Fruit fly (Drosophila melanogaster) whole organism, adult: ENCODE data around the gene ND-B14.5B.

Experiments
- CG11617 ChIP-seq: fragments of 200-800 bp; sonication (Bioruptor generic); optimal IDR thresholded peaks from 2 replicates; lab custom pipeline; 2017; ENCODE audit warnings: mild to moderate bottlenecking, missing biosample characterization, missing genetic modification reagents, missing genetic modification characterization
- CG12768 ChIP-seq: fragments of 200-800 bp; sonication (Bioruptor generic); optimal IDR thresholded peaks from 2 replicates; lab custom pipeline; 2017; ENCODE audit warnings: missing biosample characterization, missing genetic modification characterization, mild to moderate bottlenecking, moderate library complexity, missing genetic modification reagents
- CG14711 ChIP-seq: fragments of 200-800 bp; sonication (Bioruptor generic); optimal IDR thresholded peaks from 2 replicates; lab custom pipeline; 2018; ENCODE audit warnings: missing biosample characterization, mild to moderate bottlenecking, missing genetic modification characterization, moderate library complexity
- CG1620 ChIP-seq: fragments of 200-800 bp; sonication (Bioruptor generic); optimal IDR thresholded peaks from 2 replicates; lab custom pipeline; 2016; ENCODE audit warnings: missing biosample characterization, missing genetic modification characterization
- CG33017 ChIP-seq: fragments of 200-800 bp; sonication (Bioruptor generic); optimal IDR thresholded peaks from 2 replicates; lab custom pipeline; 2018; ENCODE audit warnings: missing biosample characterization, mild to moderate bottlenecking, missing genetic modification characterization, moderate library complexity
- CG5204 ChIP-seq: fragments of 200-800 bp; sonication (Bioruptor generic); optimal IDR thresholded peaks from 2 replicates; lab custom pipeline; 2016; ENCODE audit warnings: missing biosample characterization, missing genetic modification characterization
- CG7045 ChIP-seq: fragments of 200-800 bp; sonication (Bioruptor generic); optimal IDR thresholded peaks from 2 replicates; lab custom pipeline; 2017; ENCODE audit warnings: missing biosample characterization, mild to moderate bottlenecking, missing genetic modification characterization
- CG7101 ChIP-seq: fragments of 200-800 bp; sonication (Bioruptor generic); optimal IDR thresholded peaks from 2 replicates; lab custom pipeline; 2018; ENCODE audit warnings: missing biosample characterization, mild to moderate bottlenecking, missing genetic modification characterization, moderate library complexity
- Clk ChIP-seq: fragments of 200-800 bp; sonication (Bioruptor generic); optimal IDR thresholded peaks from 2 replicates; lab custom pipeline; 2017; ENCODE audit warnings: missing biosample characterization, missing genetic modification characterization
- Crg-1 ChIP-seq: fragments of 200-800 bp; sonication (Bioruptor generic); optimal IDR thresholded peaks from 2 replicates; lab custom pipeline; 2016; ENCODE audit warnings: missing biosample characterization, missing genetic modification characterization
- Hr96 ChIP-seq: fragments of 200-800 bp; sonication (Bioruptor generic); optimal IDR thresholded peaks from 2 replicates; lab custom pipeline; 2016; ENCODE audit warnings: missing biosample characterization, missing genetic modification characterization
- Mnt ChIP-seq: fragments of 200-800 bp; sonication (Bioruptor generic); optimal IDR thresholded peaks from 2 replicates; lab custom pipeline; 2016; ENCODE audit warnings: missing biosample characterization, mild to moderate bottlenecking, missing genetic modification characterization
- bab1 ChIP-seq: fragments of 200-800 bp; sonication (Bioruptor generic); optimal IDR thresholded peaks from 3 replicates; lab custom pipeline; 2019; ENCODE audit warnings: missing biosample characterization, mild to moderate bottlenecking, missing genetic modification characterization, moderate library complexity
- cic ChIP-seq: fragments of 200-800 bp; sonication (Bioruptor generic); optimal IDR thresholded peaks from 2 replicates; lab custom pipeline; 2017; ENCODE audit warnings: missing biosample characterization, mild to moderate bottlenecking, missing genetic modification characterization, moderate library complexity
- cnc ChIP-seq, 2 experiments: fragments of >200 bp; optimal IDR thresholded peaks; 2 replicates each; lab custom pipeline; 2017
- kay ChIP-seq: fragments of 200-800 bp; sonication (Bioruptor generic); peaks from one replicate; lab custom pipeline; 2016; ENCODE audit warnings: missing biosample characterization, missing genetic modification characterization, borderline replicate concordance
- ovo ChIP-seq: fragments of 200-800 bp; sonication (Bioruptor generic); optimal IDR thresholded peaks from 2 replicates; lab custom pipeline; 2016; ENCODE audit warnings: missing biosample characterization, missing genetic modification characterization
- pad ChIP-seq: fragments of 200-800 bp; sonication (Bioruptor generic); optimal IDR thresholded peaks from 3 replicates; lab custom pipeline; 2017; ENCODE audit warnings: missing biosample characterization, missing genetic modification characterization, mild to moderate bottlenecking, moderate library complexity, missing genetic modification reagents
- tj ChIP-seq: fragments of 200-800 bp; sonication (Bioruptor generic); optimal IDR thresholded peaks from 3 replicates; lab custom pipeline; 2017; ENCODE audit warnings: missing biosample characterization, mild to moderate bottlenecking, missing genetic modification characterization, moderate library complexity
- toe ChIP-seq: fragments of 200-800 bp; sonication (Bioruptor generic); optimal IDR thresholded peaks from 2 replicates; lab custom pipeline; 2016; ENCODE audit warnings: missing biosample characterization, missing genetic modification characterization

Gene ND-B14.5B

dm6 chr2L:3124500-3124977, 21.1 kb downstream of the ND-B14.5B start:
- TF ChIP-seq cnc (optimal IDR thresholded peaks at IDR 0.05; lab: Kevin White, UChicago) (peak in 1 of 2 experiments; percentile 18), kay (GFP tag; lab: Kevin White, UChicago) (no peak), CG5204 (GFP tag; lab: Kevin White, UChicago) (no peak), tj (GFP tag; lab: Kevin White, UChicago) (peak; percentile 21)

- TF ChIP-seq CG11617 (GFP tag; lab: Kevin White, UChicago), result no peak
- TF ChIP-seq kay (GFP tag; lab: Kevin White, UChicago), result no peak
- no peak for TF ChIP-seq CG14711 (tag; lab: Kevin White, UChicago)
- no peak for TF ChIP-seq CG5204 (GFP tag; lab: Kevin White, UChicago)
- no peak for TF ChIP-seq tj (GFP tag; lab: Kevin White, UChicago)
- TF ChIP-seq Hr96 (GFP tag; lab: Kevin White, UChicago), result no peak
- TF ChIP-seq CG1620, result no peak
- TF ChIP-seq Clk, result no peak
- TF ChIP-seq ovo (GFP tag; lab: Kevin White, UChicago), result no peak
- TF ChIP-seq cic (GFP tag; lab: Kevin White, UChicago), result no peak
- TF ChIP-seq bab1, result no peak
- TF ChIP-seq CG33017 (tag; lab: Kevin White, UChicago), result no peak
- no peak for TF ChIP-seq CG7045 (GFP tag; lab: Kevin White, UChicago)
- TF ChIP-seq CG7101 (tag; lab: Kevin White, UChicago), result no peak
- no peak for TF ChIP-seq toe (GFP tag; lab: Kevin White, UChicago)
- no peak for TF ChIP-seq pad (GFP tag; lab: Kevin White, UChicago)
- no peak for TF ChIP-seq Mnt (GFP tag; lab: Kevin White, UChicago)
- TF ChIP-seq CG12768, result no peak
These were observed 21.9 kb downstream of the ND-B14.5B start for dm6 chr2L:3123562-3124345.

dm6 chr2L:3122216-3122615, 23.4 kb downstream of the ND-B14.5B start:
- TF ChIP-seq Clk, result no peak
- no peak for TF ChIP-seq toe (GFP tag; lab: Kevin White, UChicago)
- no peak for TF ChIP-seq kay (GFP tag; lab: Kevin White, UChicago)
- TF ChIP-seq CG7045 (GFP tag; lab: Kevin White, UChicago), result no peak
- TF ChIP-seq ovo (GFP tag; lab: Kevin White, UChicago), result no peak
- no peak for TF ChIP-seq cic (GFP tag; lab: Kevin White, UChicago)
- TF ChIP-seq bab1, result no peak
- no peak for TF ChIP-seq cnc (optimal IDR thresholded peaks at IDR 0.05; lab: Kevin White, UChicago)
- no peak for TF ChIP-seq CG33017 (tag; lab: Kevin White, UChicago)
- no peak for TF ChIP-seq CG12768
- no peak for TF ChIP-seq CG11617 (GFP tag; lab: Kevin White, UChicago)
- TF ChIP-seq tj (GFP tag; lab: Kevin White, UChicago), result no peak
- no peak for TF ChIP-seq CG5204 (GFP tag; lab: Kevin White, UChicago)
- no peak for TF ChIP-seq CG14711 (tag; lab: Kevin White, UChicago)
- TF ChIP-seq CG1620, result no peak
- TF ChIP-seq CG7101 (tag; lab: Kevin White, UChicago), result no peak
- no peak for TF ChIP-seq pad (GFP tag; lab: Kevin White, UChicago)
- no peak for TF ChIP-seq Hr96 (GFP tag; lab: Kevin White, UChicago)

dm6 chr2L:3121745-3122144, 23.9 kb downstream of the ND-B14.5B start:
- TF ChIP-seq CG7045 (GFP tag; lab: Kevin White, UChicago), result no peak
- TF ChIP-seq kay (GFP tag; lab: Kevin White, UChicago), result no peak
- no peak for TF ChIP-seq CG7101 (tag; lab: Kevin White, UChicago)
- no peak for TF ChIP-seq Hr96 (GFP tag; lab: Kevin White, UChicago)
- TF ChIP-seq tj (GFP tag; lab: Kevin White, UChicago), result no peak
- TF ChIP-seq CG33017 (tag; lab: Kevin White, UChicago), result no peak
- TF ChIP-seq toe (GFP tag; lab: Kevin White, UChicago), result no peak
- TF ChIP-seq CG1620, result no peak
- TF ChIP-seq CG14711 (tag; lab: Kevin White, UChicago), result no peak
- no peak for TF ChIP-seq CG11617 (GFP tag; lab: Kevin White, UChicago)

dm6 chr2L:3121325-3121724, 24.3 kb downstream of the ND-B14.5B start:
- TF ChIP-seq Hr96 (GFP tag; lab: Kevin White, UChicago) (no peak), tj (GFP tag; lab: Kevin White, UChicago) (peak; percentile 61)

- TF ChIP-seq CG12768 (no peak), bab1 (no peak), CG7045 (GFP tag; lab: Kevin White, UChicago) (no peak), Crg-1 (GFP tag; lab: Kevin White, UChicago) (no peak)
These were observed 24.8 kb downstream of the ND-B14.5B start for dm6 chr2L:3120820-3121219.

dm6 chr2L:3119613-3120012, 26.0 kb downstream of the ND-B14.5B start:
- TF ChIP-seq CG11617 (GFP tag; lab: Kevin White, UChicago), result no peak
- no peak for TF ChIP-seq cnc (optimal IDR thresholded peaks at IDR 0.05; lab: Kevin White, UChicago)
- no peak for TF ChIP-seq pad (GFP tag; lab: Kevin White, UChicago)
- TF ChIP-seq CG5204 (GFP tag; lab: Kevin White, UChicago), result no peak
- no peak for TF ChIP-seq kay (GFP tag; lab: Kevin White, UChicago)
- TF ChIP-seq CG7101 (tag; lab: Kevin White, UChicago), result no peak
- TF ChIP-seq CG14711 (tag; lab: Kevin White, UChicago), result no peak
- no peak for TF ChIP-seq toe (GFP tag; lab: Kevin White, UChicago)
- no peak for TF ChIP-seq CG33017 (tag; lab: Kevin White, UChicago)
- no peak for TF ChIP-seq tj (GFP tag; lab: Kevin White, UChicago)
